Fruit fly (Drosophila melanogaster) whole organism, embryonic: ENCODE measurements around the gene CG32379.

Experiments used
- Blimp-1 ChIP-seq: fragments of 200-800 bp; sonication (Bioruptor generic); optimal IDR thresholded peaks from 3 replicates; lab custom pipeline; 2018; ENCODE audit warnings: missing biosample characterization, missing genetic modification characterization, mild to moderate bottlenecking, moderate library complexity, missing genetic modification reagents
- CG10366 ChIP-seq: fragments of 200-800 bp; sonication (Bioruptor generic); IDR thresholded peaks from 2 replicates; pipeline ENCODE4 v1.3.6; 2022; ENCODE audit warnings: missing biosample characterization, missing genetic modification characterization
- CG10959 ChIP-seq: fragments of 200-800 bp; sonication (Bioruptor generic); IDR thresholded peaks from 2 replicates; pipeline ENCODE4 v1.3.6; 2022; ENCODE audit warnings: missing biosample characterization, missing genetic modification characterization
- CG11504 ChIP-seq: fragments of 200-800 bp; sonication (Bioruptor generic); optimal IDR thresholded peaks from 3 replicates; lab custom pipeline; 2019; ENCODE audit warnings: missing biosample characterization, mild to moderate bottlenecking, missing genetic modification characterization, moderate library complexity
- CG1233 ChIP-seq: fragments of 200-800 bp; sonication (Bioruptor generic); optimal IDR thresholded peaks from 4 replicates; lab custom pipeline; 2018; ENCODE audit warnings: missing biosample characterization, mild to moderate bottlenecking, missing genetic modification characterization
- CG17328 ChIP-seq: fragments of 200-800 bp; sonication (Bioruptor generic); IDR thresholded peaks from 2 replicates; pipeline ENCODE4 v1.3.6; 2022; ENCODE audit warnings: missing biosample characterization, missing genetic modification characterization
- CG30020 ChIP-seq: fragments of 200-800 bp; optimal IDR thresholded peaks from 2 replicates; lab custom pipeline; 2019; ENCODE audit warnings: missing biosample characterization, mild to moderate bottlenecking, missing genetic modification characterization, moderate library complexity
- CG3281 ChIP-seq: fragments of 200-800 bp; sonication (Bioruptor generic); optimal IDR thresholded peaks from 3 replicates; lab custom pipeline; 2017; ENCODE audit warnings: missing biosample characterization, mild to moderate bottlenecking, missing genetic modification characterization
- CG3838 ChIP-seq: fragments of 200-800 bp; sonication (Bioruptor generic); optimal IDR thresholded peaks from 3 replicates; lab custom pipeline; 2016; ENCODE audit warnings: missing biosample characterization, missing genetic modification characterization
- CG7357 ChIP-seq: fragments of 200-800 bp; sonication (Bioruptor generic); IDR thresholded peaks from 3 replicates; pipeline ENCODE4 v1.3.6; 2022; ENCODE audit warnings: missing biosample characterization, missing genetic modification characterization
- CG8388 ChIP-seq: fragments of 200-800 bp; sonication (Bioruptor generic); optimal IDR thresholded peaks from 2 replicates; lab custom pipeline; 2019; ENCODE audit warnings: missing biosample characterization, mild to moderate bottlenecking, missing genetic modification characterization, moderate library complexity
- D19B ChIP-seq: fragments of 200-800 bp; sonication (Bioruptor generic); optimal IDR thresholded peaks from 2 replicates; lab custom pipeline; 2017; ENCODE audit warnings: missing biosample characterization, mild to moderate bottlenecking, missing genetic modification characterization
- Dbx ChIP-seq: fragments of 200-800 bp; sonication (Bioruptor generic); IDR thresholded peaks from 3 replicates; pipeline ENCODE4 v1.3.6; 2022; ENCODE audit warnings: missing biosample characterization, missing genetic modification characterization
- Dp ChIP-seq: fragments of 200-800 bp; sonication (Bioruptor generic); optimal IDR thresholded peaks from 2 replicates; lab custom pipeline; 2018; ENCODE audit warnings: missing biosample characterization, mild to moderate bottlenecking, missing genetic modification characterization, moderate library complexity
- Eip74EF ChIP-seq, 2 experiments: fragments of 200-800 bp in 1 of 2; fragments of >200 bp in 1 of 2; sonication (Bioruptor generic) in 1 of 2; optimal IDR thresholded peaks; 2 replicates each; lab custom pipeline; 2017 to 2019; ENCODE audit warnings: missing biosample characterization in 2 of 2, missing genetic modification characterization in 2 of 2, mild to moderate bottlenecking in 1 of 2, moderate library complexity in 1 of 2
- Ets65A ChIP-seq: fragments of 200-800 bp; sonication (Bioruptor generic); peaks from one replicate; lab custom pipeline; 2016; ENCODE audit warnings: missing biosample characterization, missing genetic modification characterization
- H15 ChIP-seq: fragments of 200-800 bp; sonication (Bioruptor generic); IDR thresholded peaks from 3 replicates; pipeline ENCODE4 v1.3.6; 2022; ENCODE audit warnings: missing biosample characterization, missing genetic modification characterization
- HLH4C ChIP-seq: fragments of 200-800 bp; sonication (Bioruptor generic); IDR thresholded peaks from 3 replicates; pipeline ENCODE4 v1.3.6; 2022; ENCODE audit warnings: missing biosample characterization, missing genetic modification characterization; ENCODE audit not compliant: partially characterized antibody
- Hey ChIP-seq: fragments of 200-800 bp; sonication (Bioruptor generic); optimal IDR thresholded peaks from 3 replicates; lab custom pipeline; 2018; ENCODE audit warnings: missing biosample characterization, mild to moderate bottlenecking, missing genetic modification characterization
- Hr78 ChIP-seq, 2 experiments: fragments of 200-800 bp in 1 of 2; fragments of >200 bp in 1 of 2; sonication (Bioruptor generic) in 1 of 2; optimal IDR thresholded peaks; 2 replicates each; lab custom pipeline; 2017 to 2019; ENCODE audit warnings: missing biosample characterization in 2 of 2, missing genetic modification characterization in 2 of 2, mild to moderate bottlenecking in 1 of 2, moderate library complexity in 1 of 2
- Hsf ChIP-seq: fragments of 200-800 bp; sonication (Bioruptor generic); optimal IDR thresholded peaks from 3 replicates; lab custom pipeline; 2016; ENCODE audit warnings: missing biosample characterization, missing genetic modification characterization
- MTF-1 ChIP-seq: fragments of 200-800 bp; sonication (Bioruptor generic); optimal IDR thresholded peaks from 2 replicates; lab custom pipeline; 2018; ENCODE audit warnings: missing biosample characterization, mild to moderate bottlenecking, missing genetic modification characterization, borderline replicate concordance
- NC2α ChIP-seq: fragments of 200-800 bp; sonication (Bioruptor generic); optimal IDR thresholded peaks from 2 replicates; lab custom pipeline; 2016; ENCODE audit warnings: missing biosample characterization, missing genetic modification characterization
- NK7.1 ChIP-seq: fragments of 200-800 bp; sonication (Bioruptor generic); optimal IDR thresholded peaks from 3 replicates; lab custom pipeline; 2016; ENCODE audit warnings: missing biosample characterization, missing genetic modification characterization
- Oli ChIP-seq: fragments of 200-800 bp; sonication (Bioruptor generic); optimal IDR thresholded peaks from 2 replicates; lab custom pipeline; 2018; ENCODE audit warnings: missing biosample characterization, mild to moderate bottlenecking, missing genetic modification characterization, moderate library complexity
- Vsx1 ChIP-seq: fragments of 200-800 bp; sonication (Bioruptor generic); optimal IDR thresholded peaks from 2 replicates; lab custom pipeline; 2017; ENCODE audit warnings: missing biosample characterization, mild to moderate bottlenecking, missing genetic modification characterization, missing genetic modification reagents
- Xrp1 ChIP-seq: fragments of 200-800 bp; sonication (Bioruptor generic); IDR thresholded peaks from 2 replicates; pipeline ENCODE4 v1.3.6; 2022; ENCODE audit warnings: missing biosample characterization, missing genetic modification characterization
- bab2 ChIP-seq: fragments of 200-800 bp; sonication (Bioruptor generic); optimal IDR thresholded peaks from 2 replicates; lab custom pipeline; 2016; ENCODE audit warnings: missing biosample characterization, missing genetic modification characterization
- bcd ChIP-seq: fragments of 200-800 bp; sonication (Bioruptor generic); optimal IDR thresholded peaks from 2 replicates; lab custom pipeline; 2017; ENCODE audit warnings: missing biosample characterization, mild to moderate bottlenecking, missing genetic modification characterization
- caup ChIP-seq: fragments of 200-800 bp; sonication (Bioruptor generic); optimal IDR thresholded peaks from 3 replicates; lab custom pipeline; 2017; ENCODE audit warnings: missing biosample characterization, mild to moderate bottlenecking, missing genetic modification characterization, moderate library complexity; ENCODE audit not compliant: severe bottlenecking
- chinmo ChIP-seq: fragments of 200-800 bp; sonication (Bioruptor generic); IDR thresholded peaks from 4 replicates; pipeline ENCODE4 v1.3.6; 2022; ENCODE audit warnings: missing biosample characterization, missing genetic modification characterization; ENCODE audit not compliant: partially characterized antibody
- dysf ChIP-seq: fragments of 200-800 bp; sonication (Bioruptor generic); IDR thresholded peaks from 3 replicates; pipeline ENCODE4 v1.3.6; 2022; ENCODE audit warnings: missing biosample characterization, missing genetic modification characterization
- exex ChIP-seq: fragments of 200-800 bp; sonication (Bioruptor generic); optimal IDR thresholded peaks from 4 replicates; lab custom pipeline; 2018; ENCODE audit warnings: missing biosample characterization, mild to moderate bottlenecking, missing genetic modification characterization, moderate library complexity
- fd3F ChIP-seq: fragments of 200-800 bp; sonication (Bioruptor generic); optimal IDR thresholded peaks from 2 replicates; lab custom pipeline; 2018; ENCODE audit warnings: missing biosample characterization, mild to moderate bottlenecking, missing genetic modification characterization, moderate library complexity
- grn ChIP-seq: fragments of 200-800 bp; sonication (Bioruptor generic); optimal IDR thresholded peaks from 3 replicates; lab custom pipeline; 2017; ENCODE audit warnings: missing biosample characterization, missing genetic modification characterization
- hb ChIP-seq: fragments of 200-800 bp; sonication (Bioruptor generic); IDR thresholded peaks from 3 replicates; pipeline ENCODE4 v1.3.6; 2022; ENCODE audit warnings: missing biosample characterization, missing genetic modification characterization; ENCODE audit not compliant: partially characterized antibody
- mirr ChIP-seq: fragments of 200-800 bp; sonication (Bioruptor generic); optimal IDR thresholded peaks from 3 replicates; lab custom pipeline; 2018; ENCODE audit warnings: missing biosample characterization, mild to moderate bottlenecking, missing genetic modification characterization
- nau ChIP-seq: fragments of 200-800 bp; sonication (Bioruptor generic); optimal IDR thresholded peaks from 3 replicates; lab custom pipeline; 2017; ENCODE audit warnings: missing biosample characterization, mild to moderate bottlenecking, missing genetic modification characterization, missing genetic modification reagents
- nom ChIP-seq: fragments of 200-800 bp; sonication (Bioruptor generic); optimal IDR thresholded peaks from 2 replicates; lab custom pipeline; 2017; ENCODE audit warnings: missing biosample characterization, missing genetic modification characterization, mild to moderate bottlenecking, moderate library complexity, missing genetic modification reagents
- prd ChIP-seq, 3 experiments: fragments of >200 bp in 2 of 3; fragments of 200-800 bp in 1 of 3; sonication (Bioruptor generic) in 1 of 3; optimal IDR thresholded peaks in 2 of 3; IDR thresholded peaks in 1 of 3; 2 replicates in 2 of 3; 3 replicates in 1 of 3; pipeline versions ENCODE4 v1.3.6 to Lab custom; 2017 to 2022; ENCODE audit warnings: missing biosample characterization in 1 of 3, missing genetic modification characterization in 1 of 3
- sd ChIP-seq: fragments of 200-800 bp; sonication (Bioruptor generic); optimal IDR thresholded peaks from 3 replicates; lab custom pipeline; 2018; ENCODE audit warnings: missing biosample characterization, mild to moderate bottlenecking, missing genetic modification characterization, moderate library complexity
- sisA ChIP-seq: fragments of 200-800 bp; sonication (Bioruptor generic); IDR thresholded peaks from 2 replicates; pipeline ENCODE4 v1.3.6; 2022; ENCODE audit warnings: missing biosample characterization, missing genetic modification characterization
- sug ChIP-seq: fragments of 200-800 bp; optimal IDR thresholded peaks from 2 replicates; lab custom pipeline; 2019; ENCODE audit warnings: missing biosample characterization, mild to moderate bottlenecking, missing genetic modification characterization, moderate library complexity
- tio ChIP-seq: fragments of 200-800 bp; sonication (Bioruptor generic); optimal IDR thresholded peaks from 2 replicates; lab custom pipeline; 2017; ENCODE audit warnings: missing biosample characterization, missing genetic modification characterization, inconsistent platforms
- tna ChIP-seq: fragments of 200-800 bp; sonication (Bioruptor generic); IDR thresholded peaks from 2 replicates; pipeline ENCODE4 v1.3.6; 2022; ENCODE audit warnings: missing biosample characterization, missing genetic modification characterization; ENCODE audit not compliant: partially characterized antibody
- unpg ChIP-seq: fragments of 200-800 bp; sonication (Bioruptor generic); optimal IDR thresholded peaks from 3 replicates; lab custom pipeline; 2018; ENCODE audit warnings: missing biosample characterization, mild to moderate bottlenecking, missing genetic modification characterization, moderate library complexity

CG32379 gene

DNA sequence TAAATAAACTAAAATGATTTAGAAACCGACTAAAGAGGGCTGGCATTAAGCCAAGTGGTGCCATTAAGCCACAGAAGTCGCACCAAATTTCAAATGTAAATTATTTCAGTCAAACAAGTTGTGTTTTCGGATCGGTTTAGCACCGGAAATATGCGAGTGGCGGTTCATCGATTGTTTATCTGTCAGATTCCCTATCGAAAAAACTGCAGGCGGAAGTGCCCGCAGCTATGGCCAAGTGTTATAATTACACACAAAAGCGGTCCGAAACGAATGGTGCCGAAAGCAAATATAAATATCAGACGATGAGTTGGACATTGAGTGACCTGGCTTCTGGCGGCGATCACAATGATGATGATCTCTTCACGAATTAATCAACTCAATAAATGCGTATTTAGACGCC is 6.2 kb upstream of the CG32379 start:
- TF ChIP-seq chinmo (GFP tag; lab: Robert Waterston, UW) (0 out of 4 replicates have a peak, but pooled peaks have one; percentile 51), Eip74EF (GFP tag; optimal IDR thresholded peaks at IDR 0.05; lab: Kevin White, UChicago) (peak in 1 of 2 experiments; percentile 68), exex (no peak), CG8388 (GFP tag; lab: Kevin White, UChicago) (no peak), Ets65A (GFP tag; lab: Kevin White, UChicago) (no peak)
- TF ChIP-seq, all 482 proteins: peak for 2

DNA sequence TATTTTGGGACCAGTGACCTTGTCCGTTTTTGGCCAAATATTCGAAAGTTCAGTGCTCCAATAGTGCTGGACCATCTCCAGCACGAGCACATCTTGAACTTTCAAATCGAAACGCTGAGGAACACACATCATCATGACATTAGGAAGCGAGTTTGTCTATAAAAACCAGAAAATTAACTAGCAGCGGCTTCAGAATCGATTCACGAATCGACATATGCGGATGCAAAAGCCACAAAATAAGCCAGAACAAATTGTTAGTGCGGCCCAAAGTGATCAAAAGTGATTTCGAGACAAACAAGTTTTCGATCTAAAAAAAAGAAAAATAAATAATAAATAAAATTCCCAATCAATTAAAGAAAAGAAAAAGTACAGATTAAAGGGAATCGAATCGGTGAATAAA is 5.7 kb upstream of the CG32379 start, which contains the start of gene CG8563:
Gene CG8563 (plus strand): TSS at position 301 of the 400 bp plus-strand sequence.
- no peak for TF ChIP-seq tna (GFP tag; lab: Robert Waterston, UW)
- TF ChIP-seq CG1233 (GFP tag; lab: Kevin White, UChicago), result no peak
- no peak for TF ChIP-seq sisA (GFP tag; lab: Robert Waterston, UW)
- TF ChIP-seq HLH4C (GFP tag; lab: Robert Waterston, UW), result no peak
- no peak for TF ChIP-seq unpg (GFP tag; lab: Kevin White, UChicago)
- TF ChIP-seq, all 482 proteins: peak for 0

dm6 chr3L:7397979-7398378 is 1.8 kb downstream of the CG32379 start, which contains the start of gene CG8562:
Gene CG8562, plus strand, starts transcription at chr3L:7398285.
- TF ChIP-seq sug (tag; lab: Kevin White, UChicago) (peak; percentile 44), CG10959 (GFP tag; lab: Robert Waterston, UW) (no peak), Hr78 (GFP tag; optimal IDR thresholded peaks at IDR 0.05; lab: Kevin White, UChicago) (peak in 1 of 2 experiments; percentile 5), sd (no peak), NK7.1 (GFP tag; lab: Kevin White, UChicago) (no peak), Vsx1 (peak; percentile 8), D19B (GFP tag; lab: Kevin White, UChicago) (no peak), MTF-1 (GFP tag; lab: Kevin White, UChicago) (no peak), bab2 (no peak), H15 (GFP tag; lab: Robert Waterston, UW) (no peak), Dp (no peak), tio (GFP tag; lab: Kevin White, UChicago) (no peak), CG7357 (GFP tag; lab: Robert Waterston, UW) (no peak), NC2α (GFP tag; lab: Kevin White, UChicago) (no peak), CG30020 (no peak), CG17328 (GFP tag; lab: Robert Waterston, UW) (no peak), Xrp1 (GFP tag; lab: Robert Waterston, UW) (no peak), CG3838 (no peak), prd (optimal IDR thresholded peaks at IDR 0.05; lab: Kevin White, UChicago) (no peak), prd (GFP tag; IDR thresholded peaks at IDR 0.05; lab: Robert Waterston, UW) (no peak), Dbx (GFP tag; lab: Robert Waterston, UW) (no peak), nom (no peak), CG10366 (GFP tag; lab: Robert Waterston, UW) (no peak), caup (GFP tag; lab: Kevin White, UChicago) (no peak), bcd (GFP tag; lab: Kevin White, UChicago) (no peak), grn (GFP tag; lab: Kevin White, UChicago) (peak; percentile 33), Hsf (no peak), CG3281 (no peak), mirr (peak; percentile 54), nau (GFP tag; lab: Kevin White, UChicago) (no peak), fd3F (GFP tag; lab: Kevin White, UChicago) (no peak), Oli (tag; lab: Kevin White, UChicago) (no peak), Hey (tag; lab: Kevin White, UChicago) (peak; percentile 64), hb (GFP tag; lab: Robert Waterston, UW) (no peak), dysf (GFP tag; lab: Robert Waterston, UW) (no peak), Blimp-1 (GFP tag; lab: Kevin White, UChicago) (no peak), CG11504 (tag; lab: Kevin White, UChicago) (no peak)
